Fruit fly (Drosophila melanogaster): ENCODE data around the gene mtgo.
A peak's percentile ranks its signal among the peaks of the same experiment; 100 is the strongest.

mtgo gene

DNA sequence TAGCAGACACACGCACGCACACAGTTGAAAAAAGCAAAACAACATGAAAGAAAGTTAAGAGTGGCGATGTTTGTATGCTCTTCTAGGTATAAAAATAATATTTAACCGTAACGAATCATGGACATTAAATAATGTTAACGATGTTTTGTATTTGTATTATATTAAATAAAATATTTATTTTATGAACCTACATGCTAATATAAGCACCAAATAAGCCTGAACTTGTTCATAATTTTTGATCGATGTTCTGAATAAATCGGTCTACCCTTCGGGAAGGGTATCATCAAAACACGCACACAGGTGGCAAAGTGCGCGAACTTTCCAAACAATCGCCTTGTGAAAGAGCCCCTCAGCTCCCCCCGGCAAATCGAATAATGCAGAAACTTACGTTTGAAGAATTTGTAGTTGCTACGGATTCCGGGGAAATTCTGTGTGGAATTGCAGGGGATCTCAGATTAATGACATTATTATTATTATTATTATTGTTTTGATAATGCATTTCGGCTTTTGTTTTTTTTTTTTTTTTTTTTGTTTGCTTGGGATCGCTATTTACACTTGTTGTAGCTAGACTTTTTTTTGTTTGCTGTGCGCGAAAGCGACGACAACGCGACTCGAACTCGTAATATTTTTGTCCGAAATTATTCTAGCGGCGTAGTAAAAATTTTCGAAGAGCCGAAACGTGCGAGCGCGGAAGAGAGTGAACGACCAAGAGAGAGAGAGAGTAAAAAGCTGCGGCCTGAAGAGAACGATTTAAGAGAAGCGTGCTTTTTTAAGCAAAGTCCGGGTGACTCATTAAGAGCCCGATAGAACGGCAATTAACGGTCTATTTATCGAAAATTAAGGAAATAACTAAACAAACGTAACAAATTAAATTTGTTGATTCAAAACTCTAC, 25.0 kb upstream of the mtgo start (continued):
- TF ChIP-seq Max (GFP tag; optimal IDR thresholded peaks at IDR 0.05) (no peak), seq (GFP tag; IDR thresholded peaks at IDR 0.05) (no peak), CrebB (tag; optimal IDR thresholded peaks at IDR 0.05) (no peak), pnt (GFP tag; optimal IDR thresholded peaks at IDR 0.05) (no peak), Doc3 (GFP tag; IDR thresholded peaks at IDR 0.05; ENCODE audit: partially characterized antibody) (no peak), CG8765 (GFP tag; IDR thresholded peaks at IDR 0.05) (no peak), Hr51 (GFP tag; optimal IDR thresholded peaks at IDR 0.05) (peak in 1 of 2 experiments; percentile 18), z (GFP tag; IDR thresholded peaks at IDR 0.05) (no peak), da (GFP tag; optimal IDR thresholded peaks at IDR 0.05) (no peak), sima (GFP tag; optimal IDR thresholded peaks at IDR 0.05) (no peak), CG1603 (tag; optimal IDR thresholded peaks at IDR 0.05) (no peak), CG10543 (GFP tag; optimal IDR thresholded peaks at IDR 0.05) (peak; percentile 31), NC2α (GFP tag; optimal IDR thresholded peaks at IDR 0.05) (no peak), lab (GFP tag; optimal IDR thresholded peaks at IDR 0.05) (peak; percentile 58), her (GFP tag; optimal IDR thresholded peaks at IDR 0.05) (no peak), CG2678 (tag; optimal IDR thresholded peaks at IDR 0.05) (peak; percentile 57), Sox100B (GFP tag; optimal IDR thresholded peaks at IDR 0.05) (peak; percentile 20), tna (GFP tag; IDR thresholded peaks at IDR 0.05; ENCODE audit: partially characterized antibody) (no peak), Scr (GFP tag; IDR thresholded peaks at IDR 0.05; ENCODE audit: partially characterized antibody) (no peak), fd64A (GFP tag; optimal IDR thresholded peaks at IDR 0.05) (peak; percentile 15), Lim3 (GFP tag; IDR thresholded peaks at IDR 0.05) (no peak), pfk (GFP tag; optimal IDR thresholded peaks at IDR 0.05) (no peak), knrl (GFP tag; IDR thresholded peaks at IDR 0.05; ENCODE audit: partially characterized antibody) (no peak), D19B (GFP tag; optimal IDR thresholded peaks at IDR 0.05) (no peak), H2.0 (GFP tag; IDR thresholded peaks at IDR 0.05) (no peak), CoRest (tag; optimal IDR thresholded peaks at IDR 0.05) (no peak), CG2116 (GFP tag; optimal IDR thresholded peaks at IDR 0.05) (peak; percentile 20), CkIIα-i1 (GFP tag; IDR thresholded peaks at IDR 0.05) (no peak), Elba2 (GFP tag; optimal IDR thresholded peaks at IDR 0.05) (no peak), CG17328 (GFP tag; IDR thresholded peaks at IDR 0.05) (peak; percentile 57), CG9609 (GFP tag; optimal IDR thresholded peaks at IDR 0.05) (no peak), Stat92E (GFP tag; optimal IDR thresholded peaks at IDR 0.05) (peak in 1 of 3 experiments; percentile 55), Dek (tag; optimal IDR thresholded peaks at IDR 0.05) (no peak), CG10654 (GFP tag; optimal IDR thresholded peaks at IDR 0.05) (peak; percentile 6), slbo (GFP tag; IDR thresholded peaks at IDR 0.05) (peak; percentile 4; the same call in 1 of the 2 replicates), Bgb (GFP tag; IDR thresholded peaks at IDR 0.05; ENCODE audit: partially characterized antibody) (no peak), CG11398 (GFP tag; optimal IDR thresholded peaks at IDR 0.05) (no peak), Mrtf (GFP tag; IDR thresholded peaks at IDR 0.05) (no peak), Awh (GFP tag; IDR thresholded peaks at IDR 0.05) (no peak; the same call in 1 of the 2 replicates), Asciz (GFP tag; optimal IDR thresholded peaks at IDR 0.05) (no peak), gce (GFP tag; IDR thresholded peaks at IDR 0.05) (peak; percentile 63; the same call in 1 of the 3 replicates), NK7.1 (GFP tag; optimal IDR thresholded peaks at IDR 0.05) (peak; percentile 10), kah (GFP tag; optimal IDR thresholded peaks at IDR 0.05) (no peak), CG6272 (GFP tag; IDR thresholded peaks at IDR 0.05) (no peak), CG31388 (GFP tag; optimal IDR thresholded peaks at IDR 0.05) (no peak), peb (GFP tag; IDR thresholded peaks at IDR 0.05) (no peak), CG42726 (GFP tag; IDR thresholded peaks at IDR 0.05; ENCODE audit: partially characterized antibody) (no peak), CG13775 (GFP tag; optimal IDR thresholded peaks at IDR 0.05) (peak; percentile 44)

All from whole organism, embryonic.